Fruit fly (Drosophila melanogaster) whole organism, embryonic: ENCODE results near the gene mRpS33.

ENCODE experiments used
- Atf6 ChIP-seq: fragments of 200-800 bp; sonication (Bioruptor generic); IDR thresholded peaks from 2 replicates; pipeline ENCODE4 v1.3.6; 2022; ENCODE audit warnings: missing biosample characterization, missing genetic modification characterization
- BEAF-32 ChIP-seq: fragments of 200-800 bp; sonication (Bioruptor generic); optimal IDR thresholded peaks from 3 replicates; lab custom pipeline; 2017; ENCODE audit warnings: missing biosample characterization, missing genetic modification characterization, mild to moderate bottlenecking, moderate library complexity, missing genetic modification reagents
- CG10321 ChIP-seq: fragments of 200-800 bp; sonication (Bioruptor generic); IDR thresholded peaks from 2 replicates; pipeline ENCODE4 v1.3.6; 2022; ENCODE audit warnings: missing biosample characterization, missing genetic modification characterization
- CG10366 ChIP-seq: fragments of 200-800 bp; sonication (Bioruptor generic); IDR thresholded peaks from 2 replicates; pipeline ENCODE4 v1.3.6; 2022; ENCODE audit warnings: missing biosample characterization, missing genetic modification characterization
- CG11085 ChIP-seq: fragments of 200-800 bp; sonication (Bioruptor generic); IDR thresholded peaks from 2 replicates; pipeline ENCODE4 v1.3.6; 2022; ENCODE audit warnings: missing biosample characterization, missing genetic modification characterization
- CG11723 ChIP-seq: fragments of 200-800 bp; sonication (Bioruptor generic); optimal IDR thresholded peaks from 2 replicates; lab custom pipeline; 2017; ENCODE audit warnings: missing biosample characterization, mild to moderate bottlenecking, missing genetic modification characterization
- CG13624 ChIP-seq: fragments of 200-800 bp; sonication (Bioruptor generic); optimal IDR thresholded peaks from 2 replicates; lab custom pipeline; 2016; ENCODE audit warnings: missing biosample characterization, missing genetic modification characterization
- CG14965 ChIP-seq: fragments of 200-800 bp; sonication (Bioruptor generic); optimal IDR thresholded peaks from 2 replicates; lab custom pipeline; 2016; ENCODE audit warnings: missing biosample characterization, missing genetic modification characterization, borderline replicate concordance
- CG1603 ChIP-seq: fragments of 200-800 bp; sonication (Bioruptor generic); optimal IDR thresholded peaks from 2 replicates; lab custom pipeline; 2019; ENCODE audit warnings: missing biosample characterization, mild to moderate bottlenecking, missing genetic modification characterization, moderate library complexity
- CG16863 ChIP-seq: fragments of 200-800 bp; sonication (Bioruptor generic); optimal IDR thresholded peaks from 3 replicates; lab custom pipeline; 2016; ENCODE audit warnings: missing biosample characterization, missing genetic modification characterization
- CG18011 ChIP-seq: fragments of 200-800 bp; sonication (Bioruptor generic); optimal IDR thresholded peaks from 2 replicates; lab custom pipeline; 2017; ENCODE audit warnings: missing biosample characterization, missing genetic modification characterization, mild to moderate bottlenecking, moderate library complexity, missing genotype
- CG30431 ChIP-seq: fragments of 200-800 bp; sonication (Bioruptor generic); optimal IDR thresholded peaks from 2 replicates; lab custom pipeline; 2017; ENCODE audit warnings: missing biosample characterization, missing genetic modification characterization
- CG3065 ChIP-seq: fragments of 200-800 bp; sonication (Bioruptor generic); optimal IDR thresholded peaks from 2 replicates; lab custom pipeline; 2016; ENCODE audit warnings: missing biosample characterization, missing genetic modification characterization
- CG3847 ChIP-seq: fragments of 200-800 bp; sonication (Bioruptor generic); IDR thresholded peaks from 2 replicates; pipeline ENCODE4 v1.3.6; 2022; ENCODE audit warnings: missing biosample characterization, missing genetic modification characterization
- CG5245 ChIP-seq: fragments of 200-800 bp; sonication (Bioruptor generic); optimal IDR thresholded peaks from 3 replicates; lab custom pipeline; 2016; ENCODE audit warnings: missing biosample characterization, missing genetic modification characterization
- CG6254 ChIP-seq: fragments of 200-800 bp; sonication (Bioruptor generic); optimal IDR thresholded peaks from 3 replicates; lab custom pipeline; 2017; ENCODE audit warnings: mild to moderate bottlenecking, missing biosample characterization, missing genetic modification reagents, missing genetic modification characterization
- CG6683 ChIP-seq: fragments of 200-800 bp; sonication (Bioruptor generic); optimal IDR thresholded peaks from 2 replicates; lab custom pipeline; 2017; ENCODE audit warnings: missing biosample characterization, mild to moderate bottlenecking, missing genetic modification characterization, missing genetic modification reagents
- CG6765 ChIP-seq: fragments of 200-800 bp; sonication (Bioruptor generic); optimal IDR thresholded peaks from 3 replicates; lab custom pipeline; 2017; ENCODE audit warnings: missing biosample characterization, mild to moderate bottlenecking, missing genetic modification characterization
- CG8478 ChIP-seq: fragments of >200 bp; optimal IDR thresholded peaks from 2 replicates; lab custom pipeline; 2018
- CG9609 ChIP-seq: fragments of 200-800 bp; sonication (Bioruptor generic); optimal IDR thresholded peaks from 3 replicates; lab custom pipeline; 2016; ENCODE audit warnings: missing biosample characterization, missing genetic modification characterization
- Camta ChIP-seq: fragments of 200-800 bp; sonication (Bioruptor generic); optimal IDR thresholded peaks from 2 replicates; lab custom pipeline; 2016; ENCODE audit warnings: missing biosample characterization, missing genetic modification characterization
- Dfd ChIP-seq, 2 experiments: fragments of >200 bp; optimal IDR thresholded peaks; 2 replicates each; lab custom pipeline; 2017; ENCODE audit warnings: missing biosample characterization in 2 of 2, missing genetic modification characterization in 2 of 2
- Dp ChIP-seq: fragments of 200-800 bp; sonication (Bioruptor generic); optimal IDR thresholded peaks from 2 replicates; lab custom pipeline; 2018; ENCODE audit warnings: missing biosample characterization, mild to moderate bottlenecking, missing genetic modification characterization, moderate library complexity
- Eip74EF ChIP-seq, 2 experiments: fragments of 200-800 bp in 1 of 2; fragments of >200 bp in 1 of 2; sonication (Bioruptor generic) in 1 of 2; optimal IDR thresholded peaks; 2 replicates each; lab custom pipeline; 2017 to 2019; ENCODE audit warnings: missing biosample characterization in 2 of 2, missing genetic modification characterization in 2 of 2, mild to moderate bottlenecking in 1 of 2, moderate library complexity in 1 of 2
- GATAe ChIP-seq: fragments of 200-800 bp; sonication (Bioruptor generic); conservative IDR thresholded peaks from 2 replicates; pipeline ENCODE4 v1.3.6; 2022; ENCODE audit warnings: missing biosample characterization, missing genetic modification characterization
- Lhr ChIP-seq: fragments of 200-800 bp; sonication (Bioruptor generic); optimal IDR thresholded peaks from 3 replicates; lab custom pipeline; 2017; ENCODE audit warnings: mild to moderate bottlenecking, missing biosample characterization, missing genetic modification reagents, missing genetic modification characterization
- Lim3 ChIP-seq: fragments of 200-800 bp; sonication (Bioruptor generic); IDR thresholded peaks from 2 replicates; pipeline ENCODE4 v1.3.6; 2022; ENCODE audit warnings: missing biosample characterization, missing genetic modification characterization
- Mad ChIP-seq: fragments of 200-800 bp; sonication (Bioruptor generic); optimal IDR thresholded peaks from 2 replicates; lab custom pipeline; 2016; ENCODE audit warnings: missing biosample characterization, missing genetic modification characterization
- Max ChIP-seq: fragments of 200-800 bp; sonication (Bioruptor generic); optimal IDR thresholded peaks from 2 replicates; lab custom pipeline; 2016; ENCODE audit warnings: missing biosample characterization, mild to moderate bottlenecking, missing genetic modification characterization
- NK7.1 ChIP-seq: fragments of 200-800 bp; sonication (Bioruptor generic); optimal IDR thresholded peaks from 3 replicates; lab custom pipeline; 2016; ENCODE audit warnings: missing biosample characterization, missing genetic modification characterization
- Oaz ChIP-seq: fragments of 200-800 bp; sonication (Bioruptor generic); IDR thresholded peaks from 2 replicates; pipeline ENCODE4 v1.3.6; 2022; ENCODE audit warnings: missing biosample characterization, missing genetic modification characterization
- Sin3A ChIP-seq: fragments of >200 bp; optimal IDR thresholded peaks from 2 replicates; lab custom pipeline; 2018
- Six4 ChIP-seq: fragments of 200-800 bp; sonication (Bioruptor generic); optimal IDR thresholded peaks from 2 replicates; lab custom pipeline; 2016; ENCODE audit warnings: missing biosample characterization, missing genetic modification characterization
- aop ChIP-seq: fragments of 200-800 bp; sonication (Bioruptor generic); IDR thresholded peaks from 2 replicates; pipeline ENCODE4 v1.3.6; 2022; ENCODE audit warnings: missing biosample characterization, missing genetic modification characterization
- caup ChIP-seq: fragments of 200-800 bp; sonication (Bioruptor generic); optimal IDR thresholded peaks from 3 replicates; lab custom pipeline; 2017; ENCODE audit warnings: missing biosample characterization, mild to moderate bottlenecking, missing genetic modification characterization, moderate library complexity; ENCODE audit not compliant: severe bottlenecking
- crol ChIP-seq: fragments of 200-800 bp; sonication (Bioruptor generic); IDR thresholded peaks from 2 replicates; pipeline ENCODE4 v1.3.6; 2022; ENCODE audit warnings: missing biosample characterization, missing genetic modification characterization
- dati ChIP-seq: fragments of 200-800 bp; sonication (Bioruptor generic); IDR thresholded peaks from 2 replicates; pipeline ENCODE4 v1.3.6; 2022; ENCODE audit warnings: missing biosample characterization, missing genetic modification characterization
- ems ChIP-seq: fragments of 200-800 bp; sonication (Bioruptor generic); optimal IDR thresholded peaks from 3 replicates; lab custom pipeline; 2016; ENCODE audit warnings: missing biosample characterization, missing genetic modification characterization
- inv ChIP-seq: fragments of 200-800 bp; sonication (Bioruptor generic); IDR thresholded peaks from 2 replicates; pipeline ENCODE4 v1.3.6; 2022; ENCODE audit warnings: missing biosample characterization, missing genetic modification characterization; ENCODE audit not compliant: partially characterized antibody
- kah ChIP-seq: fragments of 200-800 bp; sonication (Bioruptor generic); optimal IDR thresholded peaks from 2 replicates; lab custom pipeline; 2018; ENCODE audit warnings: missing biosample characterization, mild to moderate bottlenecking, missing genetic modification characterization
- nerfin-1 ChIP-seq: fragments of 200-800 bp; sonication (Bioruptor generic); optimal IDR thresholded peaks from 3 replicates; lab custom pipeline; 2019; ENCODE audit warnings: missing biosample characterization, mild to moderate bottlenecking, missing genetic modification characterization, moderate library complexity
- oc ChIP-seq: fragments of 200-800 bp; sonication (Bioruptor generic); optimal IDR thresholded peaks from 2 replicates; lab custom pipeline; 2018; ENCODE audit warnings: missing biosample characterization, mild to moderate bottlenecking, missing genetic modification characterization, moderate library complexity
- org-1 ChIP-seq: fragments of 200-800 bp; sonication (Bioruptor generic); optimal IDR thresholded peaks from 2 replicates; lab custom pipeline; 2017; ENCODE audit warnings: missing biosample characterization, missing genetic modification characterization
- otp ChIP-seq: fragments of 200-800 bp; sonication (Bioruptor generic); IDR thresholded peaks from 3 replicates; pipeline ENCODE4, ENCODE4 v1.3.6; 2022; ENCODE audit warnings: missing biosample characterization, missing genetic modification characterization
- sens ChIP-seq: fragments of 200-800 bp; sonication (Bioruptor generic); peaks from one replicate; lab custom pipeline; 2016; ENCODE audit warnings: missing biosample characterization, missing genetic modification characterization
- slp2 ChIP-seq: fragments of 200-800 bp; sonication (Bioruptor generic); optimal IDR thresholded peaks from 2 replicates; lab custom pipeline; 2016; ENCODE audit warnings: missing biosample characterization, missing genetic modification characterization
- sna ChIP-seq: fragments of 200-800 bp; sonication (Bioruptor generic); IDR thresholded peaks from 2 replicates; pipeline ENCODE4 v1.3.6; 2022; ENCODE audit warnings: missing biosample characterization, missing genetic modification characterization; ENCODE audit not compliant: partially characterized antibody
- tap ChIP-seq: fragments of 200-800 bp; optimal IDR thresholded peaks from 3 replicates; lab custom pipeline; 2019; ENCODE audit warnings: missing biosample characterization, mild to moderate bottlenecking, missing genetic modification characterization, moderate library complexity
- zen2 ChIP-seq: fragments of 200-800 bp; sonication (Bioruptor generic); IDR thresholded peaks from 3 replicates; pipeline ENCODE4 v1.3.6; 2022; ENCODE audit warnings: missing biosample characterization, missing genetic modification characterization; ENCODE audit not compliant: partially characterized antibody

Gene mRpS33

dm6 chr3R:16449187-16449973, 13.0 kb upstream of the mRpS33 start (continued):
- TF ChIP-seq caup (GFP tag; lab: Kevin White, UChicago): peak; percentile 74
- TF ChIP-seq Lhr (GFP tag; lab: Kevin White, UChicago): peak; percentile 89
- TF ChIP-seq slp2 (GFP tag; lab: Kevin White, UChicago): peak; percentile 89
- TF ChIP-seq Oaz (GFP tag; lab: Robert Waterston, UW): 0 out of 2 replicates have a peak, but pooled peaks have one; percentile 6
- peak; percentile 86 for TF ChIP-seq CG3065
- TF ChIP-seq Six4 (GFP tag; lab: Kevin White, UChicago): peak; percentile 93
- peak; percentile 76 for TF ChIP-seq NK7.1 (GFP tag; lab: Kevin White, UChicago)
- peak; percentile 34; the same call in 1 of the 2 replicates for TF ChIP-seq CG10321 (GFP tag; lab: Robert Waterston, UW)
- peak; percentile 97 for TF ChIP-seq otp (GFP tag; lab: Robert Waterston, UW)
- TF ChIP-seq CG18011 (GFP tag; lab: Kevin White, UChicago): no peak
- peak; percentile 95 for TF ChIP-seq CG16863 (GFP tag; lab: Kevin White, UChicago)
- TF ChIP-seq Camta (GFP tag; lab: Kevin White, UChicago): peak; percentile 88
- peak; percentile 90 for TF ChIP-seq crol
- peak; percentile 95 for TF ChIP-seq tap (tag; lab: Kevin White, UChicago)
- peak; percentile 88 for TF ChIP-seq CG11085 (GFP tag; lab: Robert Waterston, UW)
- no peak for TF ChIP-seq Dp (GFP tag; lab: Kevin White, UChicago)
- peak; percentile 97 for TF ChIP-seq nerfin-1 (tag; lab: Kevin White, UChicago)
- peak; percentile 65; the same call in 1 of the 2 replicates for TF ChIP-seq inv
- TF ChIP-seq CG14965 (GFP tag; lab: Kevin White, UChicago): peak; percentile 73
- TF ChIP-seq kah: peak; percentile 90
- peak; percentile 96 for TF ChIP-seq CG5245
- TF ChIP-seq sens (GFP tag; lab: Kevin White, UChicago): peak; percentile 99
- 0 out of 3 replicates have a peak, but pooled peaks have one; percentile 34 for TF ChIP-seq zen2 (GFP tag; lab: Robert Waterston, UW)
- TF ChIP-seq CG11723 (GFP tag; lab: Kevin White, UChicago): peak; percentile 86
- peak; percentile 79 for TF ChIP-seq CG3847 (GFP tag; lab: Robert Waterston, UW)
- TF ChIP-seq Atf6: peak; percentile 72
- peak; percentile 77 for TF ChIP-seq CG6254 (GFP tag; lab: Kevin White, UChicago)
- TF ChIP-seq BEAF-32 (GFP tag; lab: Kevin White, UChicago): no peak
- no peak for TF ChIP-seq Dfd (GFP tag; optimal IDR thresholded peaks at IDR 0.05; lab: Kevin White, UChicago)
- no peak for TF ChIP-seq sna (GFP tag; lab: Robert Waterston, UW)
- TF ChIP-seq CG1603 (tag; lab: Kevin White, UChicago): peak; percentile 97
- peak; percentile 88 for TF ChIP-seq org-1 (GFP tag; lab: Kevin White, UChicago)
- TF ChIP-seq CG9609 (GFP tag; lab: Kevin White, UChicago): peak; percentile 93
- TF ChIP-seq GATAe (GFP tag; lab: Robert Waterston, UW): peak; percentile 46
- TF ChIP-seq oc (tag; lab: Kevin White, UChicago): peak; percentile 96
- peak; percentile 93 for TF ChIP-seq CG13624
- TF ChIP-seq CG6683 (GFP tag; lab: Kevin White, UChicago): peak; percentile 49
- peak; percentile 88 for TF ChIP-seq Max (GFP tag; lab: Kevin White, UChicago)
- TF ChIP-seq aop (GFP tag; lab: Robert Waterston, UW): peak; percentile 95
- TF ChIP-seq Sin3A: no peak
- TF ChIP-seq CG6765 (GFP tag; lab: Kevin White, UChicago): no peak
- TF ChIP-seq Eip74EF (GFP tag; optimal IDR thresholded peaks at IDR 0.05; lab: Kevin White, UChicago): peak in 1 of 2 experiments; percentile 88
- TF ChIP-seq Lim3 (GFP tag; lab: Robert Waterston, UW): peak; percentile 66; the same call in 1 of the 2 replicates
- TF ChIP-seq ems (GFP tag; lab: Kevin White, UChicago): peak; percentile 93
- no peak for TF ChIP-seq CG8478
- TF ChIP-seq CG10366 (GFP tag; lab: Robert Waterston, UW): peak; percentile 92
- peak; percentile 94 for TF ChIP-seq CG30431 (GFP tag; lab: Kevin White, UChicago)
- TF ChIP-seq Mad (GFP tag; lab: Kevin White, UChicago): peak; percentile 91
- TF ChIP-seq dati (GFP tag; lab: Robert Waterston, UW): peak; percentile 95
